Worm (Caenorhabditis elegans): ENCODE results near the gene K04E7.1.

Gene K04E7.1

ce11 chrX:6445239-6445638 is 16.6 kb upstream of the K04E7.1 start:
- TF ChIP-seq him-1 (tag; optimal IDR thresholded peaks at IDR 0.05) (no peak), dao-5 (tag; optimal IDR thresholded peaks at IDR 0.05) (no peak), W03F9.2 (tag; optimal IDR thresholded peaks at IDR 0.05) (no peak)

ce11 chrX:6446564-6446963 is 15.3 kb upstream of the K04E7.1 start, which contains the start of gene asp-14:
TSS of gene asp-14 (minus strand) at chrX:6446664.
- no peak for TF ChIP-seq W03F9.2 (tag; optimal IDR thresholded peaks at IDR 0.05)
- TF ChIP-seq him-1 (tag; optimal IDR thresholded peaks at IDR 0.05) = no peak
- no peak for TF ChIP-seq dao-5 (tag; optimal IDR thresholded peaks at IDR 0.05)

- no peak for TF ChIP-seq dao-5 (tag; optimal IDR thresholded peaks at IDR 0.05)
- no peak for TF ChIP-seq W03F9.2 (tag; optimal IDR thresholded peaks at IDR 0.05)
- no peak for TF ChIP-seq him-1 (tag; optimal IDR thresholded peaks at IDR 0.05)
These were observed 12.9 kb upstream of the K04E7.1 start, which contains the start of gene fah-1 for ce11 chrX:6448866-6449400. TSS of gene fah-1 (minus strand) at chrX:6448916.

ce11 chrX:6450839-6451491 is 10.9 kb upstream of the K04E7.1 start, which contains the start of the genes grl-6 and K10C2.6:
TSS of gene grl-6 (minus strand) at chrX:6450939.
TSS of gene K10C2.6 (plus strand) at chrX:6451441.
- TF ChIP-seq dao-5 (tag; optimal IDR thresholded peaks at IDR 0.05) (no peak), him-1 (tag; optimal IDR thresholded peaks at IDR 0.05) (no peak), W03F9.2 (tag; optimal IDR thresholded peaks at IDR 0.05) (no peak)

ce11 chrX:6455157-6455556 is 6.7 kb upstream of the K04E7.1 start, which contains the start of gene nas-33:
TSS of gene nas-33 (minus strand) at chrX:6455257.
- TF ChIP-seq him-1 (tag; optimal IDR thresholded peaks at IDR 0.05) (no peak), dao-5 (tag; optimal IDR thresholded peaks at IDR 0.05) (no peak), W03F9.2 (tag; optimal IDR thresholded peaks at IDR 0.05) (no peak)

DNA sequence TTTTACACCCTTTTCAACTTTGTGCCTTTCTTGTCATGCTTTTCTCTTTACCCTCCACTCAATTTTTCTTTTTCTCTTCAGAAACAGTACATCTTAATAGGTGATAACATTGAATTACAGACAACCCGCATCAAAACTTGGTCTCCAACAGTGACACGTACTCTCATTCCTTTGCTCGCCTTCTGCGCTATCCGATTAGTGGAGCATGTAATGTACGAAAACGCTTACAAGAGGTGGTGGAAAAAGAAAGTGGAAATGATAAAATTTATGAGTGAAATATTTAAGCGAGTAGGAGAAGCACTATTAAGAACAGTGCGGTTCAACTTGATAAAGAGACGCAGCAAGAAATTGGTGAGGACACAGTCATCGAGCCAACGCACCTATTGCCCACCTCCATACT is 5.3 kb upstream of the K04E7.1 start, which contains the start of gene pept-1:
pept-1 (plus strand) TSS at position 306 of the 400 bp plus-strand sequence.
- TF ChIP-seq him-1 (tag; optimal IDR thresholded peaks at IDR 0.05) (no peak), dao-5 (tag; optimal IDR thresholded peaks at IDR 0.05) (no peak), W03F9.2 (tag; optimal IDR thresholded peaks at IDR 0.05) (no peak)

DNA sequence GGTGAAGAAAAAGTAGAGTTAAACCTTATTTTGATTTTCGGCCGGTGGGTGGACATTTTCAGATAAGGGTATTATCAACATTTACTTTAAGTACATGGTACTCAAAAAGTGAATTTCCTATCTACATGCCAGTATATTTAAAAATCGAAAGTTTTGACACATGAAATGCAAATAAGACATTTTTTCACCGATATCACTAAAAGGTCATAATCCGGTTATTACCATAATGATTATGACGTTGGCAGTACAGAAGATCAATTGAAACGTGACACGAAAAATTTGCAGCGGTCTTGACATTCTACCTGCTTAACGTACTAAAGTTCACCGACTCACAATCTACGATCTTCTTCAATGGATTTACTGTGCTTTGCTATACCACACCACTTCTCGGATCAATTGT is 3.8 kb upstream of the K04E7.1 start:
- TF ChIP-seq dao-5 (tag; optimal IDR thresholded peaks at IDR 0.05) = no peak

DNA sequence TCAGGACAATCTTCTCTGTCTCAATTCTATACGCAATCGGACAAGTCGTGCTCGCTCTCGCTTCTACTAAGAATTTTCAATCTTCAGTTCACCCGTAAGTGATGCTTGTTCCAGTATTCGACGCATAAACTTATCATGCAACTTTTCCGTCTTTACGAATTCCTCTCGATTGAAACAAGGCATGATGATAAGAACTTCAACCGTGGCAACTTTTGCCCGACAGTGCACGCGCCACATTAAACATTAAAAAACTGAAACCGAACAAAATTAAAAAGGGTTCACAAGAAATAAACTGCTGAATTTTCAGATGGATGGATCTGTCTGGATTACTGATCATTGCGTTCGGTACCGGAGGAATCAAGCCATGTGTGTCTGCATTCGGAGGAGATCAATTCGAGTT is 3.4 kb upstream of the K04E7.1 start:
- TF ChIP-seq W03F9.2 (tag; optimal IDR thresholded peaks at IDR 0.05) = no peak
- no peak for TF ChIP-seq dao-5 (tag; optimal IDR thresholded peaks at IDR 0.05)
- TF ChIP-seq him-1 (tag; optimal IDR thresholded peaks at IDR 0.05) = no peak

DNA sequence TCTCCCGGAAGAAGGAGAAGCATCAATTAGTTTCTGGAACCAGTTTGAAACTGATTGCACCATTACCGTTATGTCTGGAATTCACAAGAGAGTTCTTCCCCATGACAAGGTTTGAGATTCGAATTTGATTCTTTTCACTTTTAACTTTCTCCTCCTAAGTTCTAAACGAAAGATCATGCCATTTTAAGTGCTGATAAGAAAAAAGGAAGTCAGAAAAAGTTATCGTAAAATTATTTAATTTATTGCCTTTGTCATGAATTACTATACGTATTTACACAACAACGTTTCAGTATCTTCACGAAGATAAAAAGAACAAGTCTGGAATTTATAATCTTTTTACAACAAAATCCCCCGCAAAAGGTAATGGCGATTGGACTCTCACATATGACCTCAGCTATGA is 1.7 kb upstream of the K04E7.1 start:
- no peak for TF ChIP-seq dao-5 (tag; optimal IDR thresholded peaks at IDR 0.05)
- no peak for TF ChIP-seq him-1 (tag; optimal IDR thresholded peaks at IDR 0.05)
- TF ChIP-seq W03F9.2 (tag; optimal IDR thresholded peaks at IDR 0.05) = no peak

DNA sequence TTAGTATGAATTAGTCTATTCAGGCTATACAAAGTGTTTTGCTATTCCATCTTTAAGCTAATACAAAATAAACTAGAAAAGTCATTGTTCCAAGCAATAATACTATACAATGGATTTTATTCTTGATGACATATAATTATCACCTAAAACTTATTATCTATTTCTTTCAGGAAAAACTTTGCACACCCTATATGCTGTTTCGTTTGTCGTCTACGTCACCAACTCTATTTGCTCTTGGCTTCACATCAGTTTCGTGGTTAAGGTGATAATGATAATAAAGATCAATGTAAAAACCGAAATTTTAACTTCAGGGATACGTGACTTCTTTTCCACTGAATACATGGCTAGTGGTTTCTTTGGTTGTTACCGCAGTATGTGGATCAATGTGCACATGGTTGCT is 650 bp downstream of the K04E7.1 start:
- TF ChIP-seq him-1 (tag; optimal IDR thresholded peaks at IDR 0.05) (no peak), dao-5 (tag; optimal IDR thresholded peaks at IDR 0.05) (no peak), W03F9.2 (tag; optimal IDR thresholded peaks at IDR 0.05) (no peak)

ce11 chrX:6462995-6463462 is 1.2 kb downstream of the K04E7.1 start, which contains the start of gene C15B12.2:
TSS of gene C15B12.2 (plus strand) at chrX:6463412.
- TF ChIP-seq W03F9.2 (tag; optimal IDR thresholded peaks at IDR 0.05) (no peak), dao-5 (tag; optimal IDR thresholded peaks at IDR 0.05) (no peak), him-1 (tag; optimal IDR thresholded peaks at IDR 0.05) (no peak)

DNA sequence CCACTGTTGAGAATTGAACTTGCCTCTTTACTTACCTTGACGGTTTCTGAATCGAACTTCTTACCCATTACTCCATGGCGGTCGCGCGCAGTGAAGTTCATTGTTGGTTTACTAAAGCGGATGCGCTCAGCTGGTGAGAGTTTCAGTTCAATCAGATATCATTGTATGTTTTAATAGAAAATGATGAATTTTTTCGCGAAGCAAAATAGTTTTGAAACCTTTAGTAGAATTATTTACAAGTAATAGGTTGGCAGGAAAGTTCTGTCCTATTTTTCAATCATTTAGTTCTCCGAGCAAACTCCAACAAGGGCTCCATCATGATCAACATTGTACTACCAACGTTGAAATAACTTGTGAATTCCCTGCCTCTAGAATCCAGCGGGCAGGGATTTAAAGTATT is 5.6 kb downstream of the K04E7.1 start, which contains the start of gene C15B12.3:
C15B12.3 (minus strand) TSS at position 101 of the 400 bp plus-strand sequence.
- TF ChIP-seq W03F9.2 (tag; optimal IDR thresholded peaks at IDR 0.05) (no peak), him-1 (tag; optimal IDR thresholded peaks at IDR 0.05) (no peak), dao-5 (tag; optimal IDR thresholded peaks at IDR 0.05) (no peak)

DNA sequence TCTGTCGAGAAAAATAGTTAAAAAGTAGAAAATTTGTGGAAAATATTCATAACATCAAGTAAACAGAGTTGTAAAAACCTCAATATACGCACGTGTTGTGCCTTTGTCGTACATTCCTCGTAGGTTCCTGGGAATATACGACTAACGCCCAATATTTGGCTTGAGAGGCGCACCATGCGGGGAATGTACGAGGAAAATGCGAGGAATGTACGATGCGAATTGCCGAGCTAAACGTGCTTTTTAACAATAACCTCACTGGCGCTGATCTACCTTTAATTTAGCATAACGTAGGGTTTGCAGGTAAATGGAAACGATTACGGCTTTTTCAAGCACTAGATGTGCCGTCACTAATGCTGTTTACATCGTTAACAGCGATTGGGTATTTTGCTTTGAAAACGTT is 6.7 kb downstream of the K04E7.1 start, which contains the start of gene C15B12.9:
C15B12.9 (plus strand) TSS at position 301 of the 400 bp plus-strand sequence.
- TF ChIP-seq W03F9.2 (tag; optimal IDR thresholded peaks at IDR 0.05) (no peak), him-1 (tag; optimal IDR thresholded peaks at IDR 0.05) (no peak), dao-5 (tag; optimal IDR thresholded peaks at IDR 0.05) (no peak)

ce11 chrX:6473698-6474314 is 12.0 kb downstream of the K04E7.1 start, which contains the start of the genes C15B12.4 and C15B12.8:
TSS of gene C15B12.4 (minus strand) at chrX:6473748.
TSS of gene C15B12.8 (plus strand) at chrX:6474264.
- TF ChIP-seq him-1 (tag; optimal IDR thresholded peaks at IDR 0.05) (no peak), dao-5 (tag; optimal IDR thresholded peaks at IDR 0.05) (no peak), W03F9.2 (tag; optimal IDR thresholded peaks at IDR 0.05) (no peak)
